Fruit fly (Drosophila melanogaster): ENCODE measurements around the gene CG14323.

The CG14323 gene

dm6 chr3R:17619726-17620282 lies 2.1 kb downstream of the CG14323 start:
- no peak for TF ChIP-seq CG16779 (GFP tag; IDR thresholded peaks at IDR 0.05)
- no peak for TF ChIP-seq Optix (GFP tag; IDR thresholded peaks at IDR 0.05)
- peak; percentile 45 for TF ChIP-seq exex (tag; optimal IDR thresholded peaks at IDR 0.05)
- TF ChIP-seq Doc2 (GFP tag; IDR thresholded peaks at IDR 0.05), result no peak
- TF ChIP-seq Fer1 (GFP tag; optimal IDR thresholded peaks at IDR 0.05), result peak; percentile 61
- no peak for TF ChIP-seq CG10959 (GFP tag; IDR thresholded peaks at IDR 0.05)
- peak; percentile 94 for TF ChIP-seq mld (GFP tag; IDR thresholded peaks at IDR 0.05; ENCODE audit: partially characterized antibody)
- TF ChIP-seq NFAT (GFP tag; IDR thresholded peaks at IDR 0.05), result no peak
- TF ChIP-seq CG3281 (GFP tag; optimal IDR thresholded peaks at IDR 0.05), result peak; percentile 18
- TF ChIP-seq ato (GFP tag; IDR thresholded peaks at IDR 0.05; ENCODE audit: partially characterized antibody), result peak; percentile 90
- TF ChIP-seq CG18599 (GFP tag; optimal IDR thresholded peaks at IDR 0.05), result no peak
- TF ChIP-seq BEAF-32 (GFP tag; optimal IDR thresholded peaks at IDR 0.05), result no peak
- peak; percentile 86 for TF ChIP-seq CG42726 (GFP tag; IDR thresholded peaks at IDR 0.05; ENCODE audit: partially characterized antibody)
- TF ChIP-seq ssp (GFP tag; IDR thresholded peaks at IDR 0.05), result no peak
- TF ChIP-seq kni (GFP tag; optimal IDR thresholded peaks at IDR 0.05), result no peak
- peak; percentile 0 for TF ChIP-seq lab (GFP tag; optimal IDR thresholded peaks at IDR 0.05)
- TF ChIP-seq Dll (GFP tag; IDR thresholded peaks at IDR 0.05; ENCODE audit: partially characterized antibody), result peak; percentile 72; the same call in 3 of the 4 replicates
- no peak for TF ChIP-seq CG43689 (GFP tag; IDR thresholded peaks at IDR 0.05)
- no peak for TF ChIP-seq CG12155 (GFP tag; optimal IDR thresholded peaks at IDR 0.05)
- TF ChIP-seq Oli (tag; optimal IDR thresholded peaks at IDR 0.05), result no peak
- no peak for TF ChIP-seq Bteb2 (GFP tag; optimal IDR thresholded peaks at IDR 0.05)
- peak; percentile 29 for TF ChIP-seq tap (tag; optimal IDR thresholded peaks at IDR 0.05)
- TF ChIP-seq Drgx (GFP tag; IDR thresholded peaks at IDR 0.05), result peak; percentile 70
- TF ChIP-seq ranshi (GFP tag; IDR thresholded peaks at IDR 0.05), result no peak
- TF ChIP-seq CG6791 (GFP tag; IDR thresholded peaks at IDR 0.05; ENCODE audit: partially characterized antibody), result peak; percentile 60
- TF ChIP-seq twi (tag; optimal IDR thresholded peaks at IDR 0.05), result no peak
- TF ChIP-seq Meics (GFP tag; optimal IDR thresholded peaks at IDR 0.05), result no peak
- TF ChIP-seq CG13775 (GFP tag; optimal IDR thresholded peaks at IDR 0.05), result no peak
- peak; percentile 33 for TF ChIP-seq CG34376 (GFP tag; optimal IDR thresholded peaks at IDR 0.05)
- peak; percentile 94 for TF ChIP-seq CG16813 (GFP tag; IDR thresholded peaks at IDR 0.05; ENCODE audit: partially characterized antibody)
- no peak for TF ChIP-seq crc (GFP tag; optimal IDR thresholded peaks at IDR 0.05)
- peak; percentile 8 for TF ChIP-seq CG15696 (tag; optimal IDR thresholded peaks at IDR 0.05)
- TF ChIP-seq Lim3 (GFP tag; IDR thresholded peaks at IDR 0.05), result no peak
- TF ChIP-seq CG17361 (GFP tag; IDR thresholded peaks at IDR 0.05), result no peak
- TF ChIP-seq eyg (GFP tag; optimal IDR thresholded peaks at IDR 0.05), result no peak
- no peak for TF ChIP-seq toy (GFP tag; IDR thresholded peaks at IDR 0.05)
- TF ChIP-seq CG33557 (GFP tag; optimal IDR thresholded peaks at IDR 0.05), result peak; percentile 24
- no peak for TF ChIP-seq CG8478 (optimal IDR thresholded peaks at IDR 0.05)
- no peak for TF ChIP-seq CG17385 (GFP tag; optimal IDR thresholded peaks at IDR 0.05)
- no peak for TF ChIP-seq CG11456 (GFP tag; IDR thresholded peaks at IDR 0.05)
- TF ChIP-seq lmd (GFP tag; IDR thresholded peaks at IDR 0.05), result no peak
- TF ChIP-seq sug (tag; optimal IDR thresholded peaks at IDR 0.05), result no peak
- peak; percentile 13 for TF ChIP-seq MTF-1 (GFP tag; optimal IDR thresholded peaks at IDR 0.05; ENCODE audit: borderline replicate concordance)
- no peak for TF ChIP-seq CG11085 (GFP tag; IDR thresholded peaks at IDR 0.05)
- TF ChIP-seq lbe (GFP tag; optimal IDR thresholded peaks at IDR 0.05), result no peak
- TF ChIP-seq CG14860 (GFP tag; IDR thresholded peaks at IDR 0.05; ENCODE audit: partially characterized antibody), result peak; percentile 89
- peak; percentile 25 for TF ChIP-seq CG31365 (tag; optimal IDR thresholded peaks at IDR 0.05)
- TF ChIP-seq tgo (GFP tag; IDR thresholded peaks at IDR 0.05), result no peak
- TF ChIP-seq sna (GFP tag; IDR thresholded peaks at IDR 0.05; ENCODE audit: partially characterized antibody), result peak; percentile 84
- peak; percentile 49; the same call in 1 of the 3 replicates for TF ChIP-seq Doc3 (GFP tag; IDR thresholded peaks at IDR 0.05; ENCODE audit: partially characterized antibody)

Data from whole organism, embryonic.